Worm (Caenorhabditis elegans): ENCODE results near the gene zip-2.

zip-2 gene

DNA sequence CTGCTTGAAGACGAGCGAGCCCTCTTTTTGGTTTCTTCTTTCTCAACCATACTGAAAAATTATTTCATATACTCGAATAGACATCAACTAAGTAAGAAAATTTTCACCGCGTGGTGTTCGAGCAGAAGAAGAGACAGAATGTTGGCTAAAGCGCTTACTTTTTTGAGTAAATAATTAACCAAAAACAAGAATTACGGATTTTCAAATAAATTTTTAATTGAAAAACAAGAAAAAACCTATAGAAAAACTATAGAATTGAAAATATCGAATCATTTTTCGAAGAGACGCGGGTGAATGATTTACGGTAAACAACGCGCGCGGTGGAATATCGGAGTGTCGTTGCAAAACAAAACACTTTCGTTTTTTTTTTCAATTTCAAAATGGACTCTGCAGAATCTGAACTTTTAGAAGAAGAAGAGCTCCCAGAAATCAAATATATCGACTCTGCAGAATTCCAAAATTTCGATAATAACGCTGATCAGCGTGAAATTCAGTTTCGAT, 21.1 kb downstream of the zip-2 start, which contains the start of the genes rnp-5 and tag-51:
Gene rnp-5, minus strand, starts transcription at position 51 of the 501 bp plus-strand sequence.
Gene tag-51, plus strand, starts transcription at position 363 of the 501 bp plus-strand sequence.
- TF ChIP-seq dao-5 (tag; optimal IDR thresholded peaks at IDR 0.05) (no peak), W03F9.2 (tag; optimal IDR thresholded peaks at IDR 0.05) (no peak), him-1 (tag; optimal IDR thresholded peaks at IDR 0.05) (no peak)

DNA sequence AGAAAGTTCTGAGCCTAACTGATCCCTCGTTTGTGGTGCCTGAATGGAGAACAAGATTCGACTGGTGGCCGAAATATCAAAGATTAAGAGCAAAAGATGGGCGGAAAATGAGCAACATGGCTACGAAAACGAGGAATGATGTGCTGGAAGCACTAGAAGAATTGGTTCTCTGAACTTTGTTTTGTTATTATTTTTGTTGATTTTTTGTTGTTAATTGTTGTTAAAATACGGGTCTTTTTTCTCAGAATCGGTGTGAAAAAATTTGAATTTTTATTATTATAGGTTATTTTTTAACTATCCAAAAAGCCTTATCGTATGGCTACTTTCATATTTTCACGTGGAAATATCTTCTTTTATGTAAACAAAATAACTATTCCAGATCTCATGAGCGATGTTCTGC, 23.5 kb downstream of the zip-2 start, which contains the start of gene K02F3.12:
Gene K02F3.12, plus strand, starts transcription at position 301 of the 400 bp plus-strand sequence.
- TF ChIP-seq W03F9.2 (tag; optimal IDR thresholded peaks at IDR 0.05) (no peak), him-1 (tag; optimal IDR thresholded peaks at IDR 0.05) (no peak), dao-5 (tag; optimal IDR thresholded peaks at IDR 0.05) (no peak)

DNA sequence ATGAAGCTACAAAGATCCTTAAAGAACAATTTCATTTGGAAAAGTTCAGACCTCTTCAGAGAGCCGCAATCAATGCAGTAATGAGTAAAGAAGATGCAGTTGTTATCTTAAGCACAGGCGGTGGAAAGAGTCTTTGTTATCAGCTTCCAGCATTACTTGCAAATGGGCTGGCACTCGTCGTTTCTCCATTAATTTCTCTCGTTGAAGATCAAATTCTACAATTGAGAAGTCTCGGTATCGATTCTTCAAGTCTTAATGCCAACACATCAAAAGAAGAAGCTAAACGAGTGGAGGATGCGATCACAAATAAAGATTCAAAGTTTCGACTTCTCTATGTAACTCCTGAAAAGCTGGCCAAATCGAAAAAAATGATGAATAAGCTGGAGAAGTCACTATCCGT, 24.1 kb downstream of the zip-2 start:
- TF ChIP-seq dao-5 (tag; optimal IDR thresholded peaks at IDR 0.05): no peak
- TF ChIP-seq W03F9.2 (tag; optimal IDR thresholded peaks at IDR 0.05): no peak
- no peak for TF ChIP-seq him-1 (tag; optimal IDR thresholded peaks at IDR 0.05)

DNA sequence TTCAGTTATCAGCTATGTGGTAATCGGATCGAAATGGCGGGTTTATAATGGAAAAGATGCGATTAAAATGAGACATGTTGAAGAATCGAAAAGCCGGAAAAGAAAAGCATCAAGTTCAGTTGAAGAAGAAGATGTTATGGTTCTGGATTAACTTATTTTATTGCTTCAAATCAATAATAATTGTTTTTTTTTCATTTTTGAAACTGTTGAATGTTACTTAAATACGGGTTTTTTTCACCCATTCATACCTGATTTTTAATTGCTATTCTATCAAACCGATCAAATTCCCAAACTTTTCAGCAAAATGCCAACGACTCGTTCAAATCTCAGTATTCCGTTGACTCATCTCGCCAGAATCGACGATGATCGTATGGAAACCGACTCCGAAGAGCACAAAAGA, 27.1 kb downstream of the zip-2 start, which contains the start of gene exos-4.2:
Gene exos-4.2, plus strand, starts transcription at position 301 of the 400 bp plus-strand sequence.
- TF ChIP-seq him-1 (tag; optimal IDR thresholded peaks at IDR 0.05) (no peak), W03F9.2 (tag; optimal IDR thresholded peaks at IDR 0.05) (no peak), dao-5 (tag; optimal IDR thresholded peaks at IDR 0.05) (no peak)

DNA sequence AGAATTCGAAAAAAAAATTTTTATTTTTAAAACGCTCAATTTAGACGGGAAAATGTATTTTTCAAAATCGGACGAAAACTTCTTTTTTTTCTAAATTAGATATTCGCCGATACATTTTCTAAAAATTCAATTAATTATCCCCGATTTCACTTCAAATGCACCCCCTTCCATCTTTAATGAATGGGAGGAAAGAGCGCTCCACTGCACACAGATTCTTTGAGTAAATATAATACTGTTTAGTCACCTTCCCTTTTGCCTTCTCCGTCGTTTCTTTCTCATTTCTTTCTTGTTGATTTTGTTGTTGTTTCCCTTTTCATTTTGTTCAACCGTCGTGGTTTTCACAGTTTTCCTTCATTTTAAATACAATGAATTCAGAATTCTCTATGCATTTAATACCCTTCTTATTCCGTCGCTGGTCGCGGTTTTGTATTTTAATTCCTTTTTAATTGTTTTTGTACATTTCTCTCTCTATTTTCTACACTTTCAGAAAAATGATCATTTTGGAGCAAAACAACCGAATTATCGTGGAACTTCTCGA, 29.1 kb downstream of the zip-2 start, which contains the start of gene arx-4:
Gene arx-4, plus strand, starts transcription at position 488 of the 538 bp plus-strand sequence.
- TF ChIP-seq him-1 (tag; optimal IDR thresholded peaks at IDR 0.05): no peak
- no peak for TF ChIP-seq dao-5 (tag; optimal IDR thresholded peaks at IDR 0.05)
- TF ChIP-seq W03F9.2 (tag; optimal IDR thresholded peaks at IDR 0.05): no peak

DNA sequence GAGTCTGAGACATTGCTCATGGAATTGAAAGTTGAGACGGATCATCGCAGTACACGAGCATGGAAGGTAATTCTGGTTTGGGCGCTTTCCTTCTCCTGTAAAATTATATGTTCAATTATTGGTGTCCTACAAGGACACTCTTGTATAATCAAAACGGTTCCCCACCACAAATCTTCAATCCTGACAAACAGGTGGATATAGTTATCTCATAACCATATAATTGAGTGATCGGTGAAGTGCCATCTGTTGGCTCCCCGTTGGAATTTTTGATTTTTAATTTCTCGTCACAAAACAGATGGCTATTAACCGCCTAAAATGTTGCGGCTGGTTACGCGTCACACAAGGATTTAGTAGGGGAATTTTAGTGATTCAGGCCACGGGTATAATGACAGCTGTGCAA, 36.1 kb downstream of the zip-2 start:
- TF ChIP-seq dao-5 (tag; optimal IDR thresholded peaks at IDR 0.05) (no peak), him-1 (tag; optimal IDR thresholded peaks at IDR 0.05) (no peak), W03F9.2 (tag; optimal IDR thresholded peaks at IDR 0.05) (no peak)

DNA sequence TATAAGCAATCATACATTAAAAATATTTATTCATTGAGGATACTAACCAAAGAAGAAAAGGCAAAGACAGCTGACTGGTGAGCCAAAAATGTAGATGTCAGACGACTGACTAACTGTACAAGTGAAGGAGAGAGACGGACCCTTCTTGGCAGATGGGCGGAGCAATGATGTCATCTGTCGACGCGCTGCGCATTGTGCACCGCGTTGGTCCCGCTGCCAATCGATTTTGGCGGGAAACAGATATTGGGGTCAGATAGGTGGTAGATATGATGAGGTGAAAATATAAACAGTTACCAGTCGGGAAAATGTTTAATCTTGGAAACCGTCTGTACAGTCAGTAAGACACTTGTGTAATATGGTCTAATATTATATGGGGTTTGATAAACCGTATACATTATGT, 37.1 kb downstream of the zip-2 start, which contains the start of gene T24C4.2:
Gene T24C4.2, minus strand, starts transcription at position 101 of the 400 bp plus-strand sequence.
- TF ChIP-seq him-1 (tag; optimal IDR thresholded peaks at IDR 0.05) (no peak), W03F9.2 (tag; optimal IDR thresholded peaks at IDR 0.05) (no peak), dao-5 (tag; optimal IDR thresholded peaks at IDR 0.05) (no peak)

DNA sequence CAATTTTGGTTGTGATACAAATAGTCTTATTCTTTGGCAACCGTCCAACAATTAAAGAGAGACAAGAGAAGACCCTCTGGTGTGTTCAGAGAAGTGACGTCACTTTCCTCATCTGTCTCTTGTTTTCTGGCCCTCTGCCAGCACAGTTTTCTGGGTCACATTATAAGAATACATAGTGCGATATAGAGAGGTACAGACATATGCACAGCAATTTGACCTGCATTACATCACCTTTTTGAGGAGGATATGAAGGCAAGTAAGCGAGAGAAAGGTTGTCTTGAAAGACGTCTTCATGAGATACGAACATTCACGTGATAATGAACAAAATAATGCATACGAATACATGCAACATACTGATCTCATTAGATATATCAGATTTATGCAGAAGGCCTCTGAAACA, 37.8 kb downstream of the zip-2 start:
- TF ChIP-seq him-1 (tag; optimal IDR thresholded peaks at IDR 0.05) (no peak), dao-5 (tag; optimal IDR thresholded peaks at IDR 0.05) (no peak), W03F9.2 (tag; optimal IDR thresholded peaks at IDR 0.05) (no peak)

DNA sequence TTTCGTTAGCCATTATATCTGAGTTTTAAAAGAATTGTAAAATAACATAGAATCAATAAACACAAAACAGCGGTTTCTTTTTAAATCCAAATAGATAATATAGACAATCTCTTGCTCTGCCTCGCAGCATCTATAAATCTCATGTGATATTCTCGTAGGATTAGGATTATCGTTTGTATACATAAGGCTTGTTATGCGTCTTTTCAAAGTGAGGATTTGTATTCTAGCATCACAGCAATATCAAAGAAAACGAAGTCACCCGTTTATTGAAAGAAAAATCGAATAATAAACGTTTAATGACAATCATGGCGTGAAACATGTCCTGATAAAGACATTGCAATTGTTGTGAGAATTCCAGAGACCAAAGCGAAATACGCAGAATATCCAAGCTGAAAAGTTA, 39.6 kb downstream of the zip-2 start, which contains the start of the genes T24C4.3 and clc-20:
Gene T24C4.3, minus strand, starts transcription at position 101 of the 400 bp plus-strand sequence.
Gene clc-20, plus strand, starts transcription at position 211 of the 400 bp plus-strand sequence.
- TF ChIP-seq dao-5 (tag; optimal IDR thresholded peaks at IDR 0.05): no peak
- TF ChIP-seq W03F9.2 (tag; optimal IDR thresholded peaks at IDR 0.05): no peak
- no peak for TF ChIP-seq him-1 (tag; optimal IDR thresholded peaks at IDR 0.05)

DNA sequence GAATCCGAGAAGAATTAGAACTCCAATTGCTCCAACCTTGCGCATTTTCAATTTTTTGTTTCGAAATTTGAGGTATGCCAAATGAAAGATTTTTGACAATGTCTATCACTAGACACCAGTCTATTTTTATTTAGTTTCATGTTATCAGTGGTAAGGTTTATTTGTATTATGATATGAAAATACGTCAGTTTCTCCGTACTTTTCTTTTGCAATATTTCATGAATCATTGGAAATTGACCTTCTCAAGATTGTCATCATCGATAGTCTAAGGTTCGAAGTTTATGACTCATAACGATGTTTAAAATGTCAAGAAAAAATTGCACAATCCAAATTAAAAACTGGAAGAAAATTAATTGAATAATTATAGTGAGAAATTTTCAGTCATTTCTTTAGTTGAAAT, 40.6 kb downstream of the zip-2 start, which contains the start of gene clc-19:
Gene clc-19, minus strand, starts transcription at position 135 of the 400 bp plus-strand sequence.
- TF ChIP-seq dao-5 (tag; optimal IDR thresholded peaks at IDR 0.05) (no peak), him-1 (tag; optimal IDR thresholded peaks at IDR 0.05) (no peak), W03F9.2 (tag; optimal IDR thresholded peaks at IDR 0.05) (no peak)

DNA sequence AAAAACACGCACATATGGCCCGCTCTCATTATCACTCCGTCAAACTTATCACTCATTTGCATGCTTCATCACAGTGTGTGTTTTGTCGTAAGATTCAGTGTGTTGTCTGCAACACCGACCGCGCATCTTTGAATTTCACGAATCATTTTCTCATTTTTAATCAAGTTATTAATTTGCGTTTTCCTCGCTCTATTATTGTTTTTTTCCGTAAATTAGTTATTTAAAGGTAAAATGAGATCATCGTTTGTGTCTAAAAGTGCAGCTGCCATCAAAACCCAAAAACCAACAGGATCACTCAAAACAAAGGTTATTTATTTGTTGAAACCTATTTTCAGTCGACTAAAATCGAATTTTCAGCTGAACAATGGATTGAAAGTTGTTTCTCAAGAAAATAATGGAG, 46.9 kb downstream of the zip-2 start, which contains the start of the genes T24C4.5 and ucr-2.3:
Gene T24C4.5, minus strand, starts transcription at position 101 of the 400 bp plus-strand sequence.
Gene ucr-2.3, plus strand, starts transcription at position 227 of the 400 bp plus-strand sequence.
- TF ChIP-seq W03F9.2 (tag; optimal IDR thresholded peaks at IDR 0.05): no peak
- no peak for TF ChIP-seq him-1 (tag; optimal IDR thresholded peaks at IDR 0.05)
- TF ChIP-seq dao-5 (tag; optimal IDR thresholded peaks at IDR 0.05): no peak

DNA sequence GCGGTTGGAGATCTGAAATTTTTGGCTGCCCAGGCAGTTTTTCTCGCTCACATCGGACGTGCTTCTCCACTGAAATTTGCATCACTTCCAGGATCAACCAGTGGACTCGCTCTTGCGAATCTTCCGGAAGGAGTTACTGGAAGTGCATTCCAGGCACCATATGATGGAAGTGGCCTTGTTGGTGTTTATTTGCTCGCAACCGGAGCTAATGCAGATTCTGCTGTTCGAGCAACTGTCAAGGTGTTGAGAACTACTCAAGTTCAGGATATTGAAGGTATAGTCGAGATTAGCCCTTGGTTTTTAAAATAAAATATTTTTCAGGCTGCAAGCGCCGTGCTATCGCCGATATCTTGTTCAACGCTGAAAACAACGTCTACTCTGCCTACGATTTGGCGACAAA, 48.1 kb downstream of the zip-2 start:
- TF ChIP-seq dao-5 (tag; optimal IDR thresholded peaks at IDR 0.05): no peak
- no peak for TF ChIP-seq him-1 (tag; optimal IDR thresholded peaks at IDR 0.05)
- no peak for TF ChIP-seq W03F9.2 (tag; optimal IDR thresholded peaks at IDR 0.05)

DNA sequence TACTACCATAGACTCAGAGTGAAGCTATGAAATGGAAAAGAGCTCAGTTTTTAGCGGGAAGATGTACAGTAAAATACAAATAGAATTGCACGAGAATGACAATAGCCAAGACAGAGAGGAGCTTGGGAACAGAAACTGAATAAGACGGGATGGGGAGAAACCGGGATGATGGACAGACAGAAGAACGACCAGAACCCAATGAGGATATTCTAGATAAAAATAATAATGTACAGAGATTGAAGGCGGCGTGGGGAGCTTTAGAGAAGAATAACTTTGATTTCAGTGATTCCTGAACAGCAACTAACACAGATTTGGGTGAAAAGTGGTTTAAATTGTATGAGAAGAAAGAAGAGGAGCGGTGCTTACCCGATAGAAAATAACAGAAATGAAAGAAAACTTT, 48.7 kb downstream of the zip-2 start:
- no peak for TF ChIP-seq him-1 (tag; optimal IDR thresholded peaks at IDR 0.05)
- TF ChIP-seq W03F9.2 (tag; optimal IDR thresholded peaks at IDR 0.05): no peak
- TF ChIP-seq dao-5 (tag; optimal IDR thresholded peaks at IDR 0.05): peak; percentile 44

DNA sequence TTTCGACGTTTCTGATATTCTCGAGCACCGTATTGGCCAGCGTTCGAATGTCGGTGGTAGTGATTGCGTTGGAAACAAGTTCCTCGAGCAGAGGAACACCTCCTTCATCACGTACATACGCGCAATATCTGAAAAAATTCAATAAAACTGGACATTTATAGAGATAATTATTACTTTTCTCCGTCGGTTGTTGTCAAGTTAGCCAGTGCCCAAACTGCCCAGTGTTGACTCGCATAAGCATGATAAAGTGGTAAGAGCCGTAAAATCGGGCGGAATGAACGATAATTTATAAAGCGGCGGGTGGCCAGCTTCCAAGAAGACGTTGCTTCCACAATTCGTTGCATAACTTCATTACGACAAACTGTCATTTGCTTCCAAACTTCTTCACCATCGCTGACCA, 50.8 kb downstream of the zip-2 start:
- TF ChIP-seq dao-5 (tag; optimal IDR thresholded peaks at IDR 0.05): no peak

Data from whole organism, L4/young adult.